Fruit fly (Drosophila melanogaster): ENCODE data around the gene ssp3.

The ssp3 gene

DNA sequence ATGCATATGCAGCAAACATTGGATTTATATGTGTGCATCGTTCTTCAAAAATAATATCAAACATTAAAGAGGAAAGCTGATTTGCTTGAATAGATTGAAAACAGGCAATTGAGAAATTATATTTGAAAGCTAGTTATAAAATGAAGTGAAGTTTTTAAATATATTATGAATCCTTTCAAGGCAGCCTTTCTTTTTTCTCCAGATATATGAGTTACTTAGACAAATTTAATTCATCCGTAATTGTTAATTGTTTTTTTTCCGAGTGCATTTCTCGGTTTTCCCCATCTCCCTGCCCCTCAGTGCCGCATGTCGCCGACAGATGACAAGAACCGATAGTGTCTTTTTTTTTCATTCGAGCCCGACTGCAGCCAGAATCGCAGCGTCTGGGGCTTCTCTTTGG is 71.9 kb downstream of the ssp3 start (continued):
- TF ChIP-seq eg (GFP tag; IDR thresholded peaks at IDR 0.05) (no peak), fd85E (GFP tag; optimal IDR thresholded peaks at IDR 0.05) (no peak), Gug (GFP tag; IDR thresholded peaks at IDR 0.05) (no peak), Hr38 (GFP tag; optimal IDR thresholded peaks at IDR 0.05) (no peak), CG11762 (GFP tag; optimal IDR thresholded peaks at IDR 0.05; ENCODE audit: insufficient read depth) (no peak), CG8319 (GFP tag; optimal IDR thresholded peaks at IDR 0.05) (no peak), esn (GFP tag; optimal IDR thresholded peaks at IDR 0.05) (peak; percentile 53), OdsH (GFP tag; optimal IDR thresholded peaks at IDR 0.05) (no peak), CG34406 (GFP tag; optimal IDR thresholded peaks at IDR 0.05) (no peak), dsx (GFP tag; optimal IDR thresholded peaks at IDR 0.05; ENCODE audit: poor library complexity, severe bottlenecking) (no peak), achi (GFP tag; optimal IDR thresholded peaks at IDR 0.05) (peak; percentile 6), ss (GFP tag; optimal IDR thresholded peaks at IDR 0.05) (no peak), CG10669 (GFP tag; optimal IDR thresholded peaks at IDR 0.05) (no peak), Hr39 (GFP tag; optimal IDR thresholded peaks at IDR 0.05) (peak; percentile 36), CG8119 (GFP tag; IDR thresholded peaks at IDR 0.05) (no peak), CG11294 (GFP tag; IDR thresholded peaks at IDR 0.05) (no peak), cyc (GFP tag; optimal IDR thresholded peaks at IDR 0.05) (peak; percentile 32), salr (GFP tag; optimal IDR thresholded peaks at IDR 0.05) (no peak), Hr4 (GFP tag; optimal IDR thresholded peaks at IDR 0.05) (no peak), CG15336 (GFP tag; IDR thresholded peaks at IDR 0.05) (no peak), Sox14 (GFP tag; optimal IDR thresholded peaks at IDR 0.05) (no peak), Sox102F (GFP tag; optimal IDR thresholded peaks at IDR 0.05) (no peak), spab (GFP tag; optimal IDR thresholded peaks at IDR 0.05) (no peak), CG11902 (GFP tag; optimal IDR thresholded peaks at IDR 0.05) (no peak), CG1621 (tag; optimal IDR thresholded peaks at IDR 0.05) (no peak), Lpt (GFP tag; optimal IDR thresholded peaks at IDR 0.05) (no peak), Ets21C (GFP tag; optimal IDR thresholded peaks at IDR 0.05) (peak; percentile 34), CG8632 (GFP tag; optimal IDR thresholded peaks at IDR 0.05) (no peak), pdm3 (GFP tag; optimal IDR thresholded peaks at IDR 0.05) (no peak)

DNA sequence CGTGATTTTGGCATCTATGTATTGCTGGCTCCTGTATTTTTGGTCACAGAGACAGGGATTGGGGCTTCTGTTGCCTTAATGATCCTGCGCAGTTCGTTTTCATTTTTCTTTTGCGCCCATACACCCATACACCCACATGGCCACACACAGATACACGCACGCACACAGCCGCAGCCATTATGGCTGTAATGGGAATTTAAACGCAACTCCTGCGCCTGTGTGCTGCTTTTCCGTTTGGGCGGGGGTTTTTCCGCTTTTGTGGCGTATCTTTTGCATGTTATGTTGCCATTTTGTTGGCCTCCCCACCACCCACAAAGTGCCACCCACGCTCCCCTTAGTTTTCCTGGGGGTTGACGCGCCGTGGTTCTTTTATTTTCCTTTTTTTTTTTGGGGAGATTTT is 75.9 kb downstream of the ssp3 start:
- TF ChIP-seq CG6792 (GFP tag; optimal IDR thresholded peaks at IDR 0.05), result no peak
- TF ChIP-seq Hr38 (GFP tag; optimal IDR thresholded peaks at IDR 0.05), result no peak
- no peak for TF ChIP-seq net (GFP tag; optimal IDR thresholded peaks at IDR 0.05)
- TF ChIP-seq eg (GFP tag; IDR thresholded peaks at IDR 0.05), result no peak
- no peak for TF ChIP-seq CG6854 (GFP tag; optimal IDR thresholded peaks at IDR 0.05)
- no peak for TF ChIP-seq Eip93F (GFP tag; optimal IDR thresholded peaks at IDR 0.05)
- TF ChIP-seq Lpt (GFP tag; optimal IDR thresholded peaks at IDR 0.05), result no peak
- no peak for TF ChIP-seq Hr4 (GFP tag; optimal IDR thresholded peaks at IDR 0.05)
- no peak for TF ChIP-seq Smox (GFP tag; optimal IDR thresholded peaks at IDR 0.05)
- TF ChIP-seq svp (GFP tag), result no peak

DNA sequence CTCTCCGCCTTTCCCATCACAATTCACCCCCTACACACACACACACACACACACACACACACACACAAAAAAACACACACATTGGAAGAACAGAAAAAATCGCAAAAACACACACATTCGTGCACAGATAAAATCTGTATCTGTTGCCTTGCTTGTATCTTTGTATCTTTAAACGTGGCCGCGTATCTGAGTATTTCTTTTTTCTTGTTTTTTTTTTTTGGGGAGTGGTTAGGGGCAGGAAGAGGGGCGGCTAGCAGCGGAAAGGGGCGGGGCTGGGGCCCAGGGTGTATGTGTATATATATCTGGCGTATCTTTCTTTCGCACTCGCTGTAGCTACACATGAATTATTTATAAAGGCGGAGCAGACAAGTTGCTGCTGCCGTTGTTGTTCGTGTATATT is 77.2 kb downstream of the ssp3 start:
- TF ChIP-seq net (GFP tag; optimal IDR thresholded peaks at IDR 0.05), result peak; percentile 62
- peak; percentile 45 to 58 for TF ChIP-seq ss (GFP tag; optimal IDR thresholded peaks at IDR 0.05)
- no peak for TF ChIP-seq esn (GFP tag; optimal IDR thresholded peaks at IDR 0.05)
- TF ChIP-seq dsx (GFP tag; optimal IDR thresholded peaks at IDR 0.05; ENCODE audit: poor library complexity, severe bottlenecking), result peak; percentile 12
- no peak for TF ChIP-seq Eip93F (GFP tag; optimal IDR thresholded peaks at IDR 0.05)
- TF ChIP-seq CG6163 (GFP tag; IDR thresholded peaks at IDR 0.05), result peak; percentile 51; the same call in 1 of the 3 replicates
- no peak for TF ChIP-seq Lpt (GFP tag; optimal IDR thresholded peaks at IDR 0.05)
- peak; percentile 1 for TF ChIP-seq CG6808 (GFP tag; optimal IDR thresholded peaks at IDR 0.05)
- TF ChIP-seq CG6792 (GFP tag; optimal IDR thresholded peaks at IDR 0.05), result no peak
- TF ChIP-seq CG6854 (GFP tag; optimal IDR thresholded peaks at IDR 0.05), result no peak
- TF ChIP-seq fd59A (GFP tag; optimal IDR thresholded peaks at IDR 0.05), result peak; percentile 42
- no peak for TF ChIP-seq Hr39 (GFP tag; optimal IDR thresholded peaks at IDR 0.05)
- TF ChIP-seq CG8119 (GFP tag; IDR thresholded peaks at IDR 0.05), result 0 out of 3 replicates have a peak, but pooled peaks have one; percentile 14
- TF ChIP-seq CG11902 (GFP tag; optimal IDR thresholded peaks at IDR 0.05), result no peak
- no peak for TF ChIP-seq Hr4 (GFP tag; optimal IDR thresholded peaks at IDR 0.05)
- peak; percentile 32 to 51 for TF ChIP-seq salr (GFP tag; optimal IDR thresholded peaks at IDR 0.05)
- peak; percentile 41 for TF ChIP-seq CG1621 (tag; optimal IDR thresholded peaks at IDR 0.05)
- peak; percentile 34 for TF ChIP-seq OdsH (GFP tag; optimal IDR thresholded peaks at IDR 0.05)
- no peak for TF ChIP-seq Smox (GFP tag; optimal IDR thresholded peaks at IDR 0.05)
- no peak for TF ChIP-seq Hr38 (GFP tag; optimal IDR thresholded peaks at IDR 0.05)
- TF ChIP-seq CG8319 (GFP tag; optimal IDR thresholded peaks at IDR 0.05), result no peak
- TF ChIP-seq Ets96B (tag; optimal IDR thresholded peaks at IDR 0.05), result no peak
- no peak for TF ChIP-seq Met (GFP tag; optimal IDR thresholded peaks at IDR 0.05)
- TF ChIP-seq acj6 (GFP tag; optimal IDR thresholded peaks at IDR 0.05), result no peak
- no peak for TF ChIP-seq Sox15 (GFP tag; optimal IDR thresholded peaks at IDR 0.05)
- TF ChIP-seq svp (GFP tag), result no peak
- no peak for TF ChIP-seq dac (GFP tag; optimal IDR thresholded peaks at IDR 0.05)
- TF ChIP-seq CG6276 (GFP tag; optimal IDR thresholded peaks at IDR 0.05), result no peak
- TF ChIP-seq CG3032 (tag; optimal IDR thresholded peaks at IDR 0.05), result no peak
- no peak for TF ChIP-seq cyc (GFP tag; optimal IDR thresholded peaks at IDR 0.05)
- no peak for TF ChIP-seq CG32006 (GFP tag; optimal IDR thresholded peaks at IDR 0.05)
- peak; percentile 52 for TF ChIP-seq CG34406 (GFP tag; optimal IDR thresholded peaks at IDR 0.05)
